Worm (Caenorhabditis elegans): ENCODE results near the gene C30G12.1.

DNA sequence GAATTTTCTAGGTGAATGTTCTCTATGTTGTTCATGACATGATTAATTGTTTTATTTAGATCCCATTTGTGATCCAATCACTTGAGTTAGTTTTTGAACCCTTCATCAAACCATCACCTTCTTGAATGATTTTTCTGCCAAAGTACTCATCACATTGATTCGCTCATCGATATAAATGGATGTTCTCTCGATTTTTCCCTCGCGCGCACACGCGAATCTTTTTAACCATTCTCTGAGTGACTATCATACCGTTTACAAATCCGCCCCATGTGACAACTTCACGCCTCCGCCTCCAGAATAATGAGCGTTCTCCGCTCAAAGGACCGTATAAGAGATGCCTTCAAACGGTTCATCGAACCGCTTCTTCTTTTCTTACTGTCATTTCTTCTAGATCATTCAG lies 43.7 kb downstream of the C30G12.1 start:
- TF ChIP-seq ama-1 (optimal IDR thresholded peaks at IDR 0.05) (no peak), fos-1 (tag; optimal IDR thresholded peaks at IDR 0.05) (no peak), nhr-19 (GFP tag; conservative IDR thresholded peaks at IDR 0.05) (peak; percentile 92), nhr-77 (tag; optimal IDR thresholded peaks at IDR 0.05) (no peak), rnt-1 (tag; optimal IDR thresholded peaks at IDR 0.05) (no peak), nhr-76 (tag; optimal IDR thresholded peaks at IDR 0.05) (no peak), dsc-1 (tag; optimal IDR thresholded peaks at IDR 0.05) (no peak), unc-130 (tag; optimal IDR thresholded peaks at IDR 0.05) (peak; percentile 72)
